Fruit fly (Drosophila melanogaster) S2 (cell line): ENCODE measurements around the gene Or92a.

Experiments used
- CG8478 ChIP-seq: fragments of >200 bp; optimal IDR thresholded peaks from 2 replicates; lab custom pipeline; 2018
- CTCF ChIP-seq, 2 experiments: fragments of >200 bp; optimal IDR thresholded peaks; 2 replicates each; lab custom pipeline; 2018

The Or92a gene

DNA sequence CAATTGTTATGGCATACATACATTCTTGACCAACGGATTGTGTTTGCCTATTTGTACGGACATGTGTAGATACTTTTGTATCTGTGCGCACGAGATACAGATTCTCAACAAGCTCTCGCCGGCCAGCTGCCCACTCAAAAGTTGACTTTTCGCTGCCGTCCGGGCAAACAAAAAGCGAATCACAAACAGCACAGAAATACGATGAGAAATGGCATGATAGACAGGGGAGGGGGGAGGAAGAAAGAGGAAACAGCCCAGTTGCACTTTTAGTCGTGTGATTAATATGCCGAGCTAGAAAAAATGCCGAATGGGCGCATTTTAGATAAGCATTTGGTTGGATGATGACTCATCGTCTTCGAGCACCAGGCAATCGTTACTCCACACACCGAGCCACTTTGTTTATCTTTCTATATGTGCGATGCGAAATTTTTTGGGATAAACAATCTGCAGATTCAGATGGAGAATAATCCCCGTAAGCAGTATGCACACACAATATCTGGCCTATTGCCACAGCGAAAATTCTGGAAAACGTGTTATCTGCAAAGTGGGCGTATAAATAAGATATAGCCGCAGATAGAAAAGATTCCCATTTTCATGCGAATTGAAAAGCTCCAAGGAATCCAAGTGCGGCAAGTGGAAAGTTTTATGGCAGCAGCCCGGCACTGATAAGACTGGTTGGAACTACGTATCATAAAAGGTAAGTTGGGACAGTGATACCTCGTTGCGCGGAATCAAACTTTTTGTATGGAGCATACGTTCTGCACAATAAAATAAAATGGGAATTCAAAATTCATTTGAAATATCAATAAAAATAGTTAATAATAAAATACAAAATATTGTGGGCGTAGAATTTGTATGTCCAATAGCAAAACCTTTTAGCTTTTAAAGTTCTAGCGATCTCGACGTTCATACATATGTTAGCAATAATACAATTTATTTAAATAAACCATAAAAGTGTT is 42.4 kb downstream of the Or92a start:
- TF ChIP-seq CTCF (optimal IDR thresholded peaks at IDR 0.05; lab: Kevin White, UChicago) (no peak), CG8478 (no peak)

DNA sequence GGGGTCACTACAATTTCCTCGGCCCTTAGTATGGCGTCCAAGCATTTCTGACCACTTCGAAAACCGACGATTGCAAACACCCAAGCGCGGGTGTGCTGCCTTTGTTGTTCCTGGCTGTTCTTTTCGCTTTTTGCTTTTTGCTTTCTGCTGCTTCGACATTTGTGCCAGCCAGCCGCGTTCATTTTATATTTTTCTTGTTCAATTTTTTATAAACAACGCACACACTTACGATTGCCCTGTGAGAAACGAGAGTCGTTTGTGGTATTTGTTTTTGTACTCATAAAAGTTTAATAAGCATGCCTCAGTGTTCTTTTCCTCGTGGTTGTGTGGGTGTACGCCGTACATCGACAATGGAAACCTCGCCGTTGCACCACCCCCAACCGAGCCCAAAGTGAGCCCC is 43.2 kb downstream of the Or92a start:
- no peak for TF ChIP-seq CTCF (optimal IDR thresholded peaks at IDR 0.05; lab: Kevin White, UChicago)
- TF ChIP-seq CG8478, result no peak

DNA sequence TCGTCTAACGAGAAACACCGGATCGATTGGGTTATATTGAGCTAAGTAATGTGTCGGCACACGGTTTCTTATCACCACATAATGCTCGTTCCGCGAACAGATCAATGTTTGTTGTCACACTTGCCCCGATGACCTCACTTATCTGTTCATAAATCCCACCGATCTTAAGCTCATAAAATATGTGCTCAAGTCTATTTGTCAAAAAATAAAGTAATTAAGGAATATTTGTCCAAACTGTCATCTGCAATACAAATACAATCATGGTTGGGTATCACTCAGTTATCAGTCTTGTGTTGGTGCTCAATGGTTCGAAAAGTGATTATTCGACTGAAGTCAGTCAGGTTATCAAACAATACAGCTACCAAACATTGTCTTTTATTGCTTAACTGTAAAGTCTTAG is 43.7 kb downstream of the Or92a start:
- no peak for TF ChIP-seq CG8478
- TF ChIP-seq CTCF (optimal IDR thresholded peaks at IDR 0.05; lab: Kevin White, UChicago), result no peak

DNA sequence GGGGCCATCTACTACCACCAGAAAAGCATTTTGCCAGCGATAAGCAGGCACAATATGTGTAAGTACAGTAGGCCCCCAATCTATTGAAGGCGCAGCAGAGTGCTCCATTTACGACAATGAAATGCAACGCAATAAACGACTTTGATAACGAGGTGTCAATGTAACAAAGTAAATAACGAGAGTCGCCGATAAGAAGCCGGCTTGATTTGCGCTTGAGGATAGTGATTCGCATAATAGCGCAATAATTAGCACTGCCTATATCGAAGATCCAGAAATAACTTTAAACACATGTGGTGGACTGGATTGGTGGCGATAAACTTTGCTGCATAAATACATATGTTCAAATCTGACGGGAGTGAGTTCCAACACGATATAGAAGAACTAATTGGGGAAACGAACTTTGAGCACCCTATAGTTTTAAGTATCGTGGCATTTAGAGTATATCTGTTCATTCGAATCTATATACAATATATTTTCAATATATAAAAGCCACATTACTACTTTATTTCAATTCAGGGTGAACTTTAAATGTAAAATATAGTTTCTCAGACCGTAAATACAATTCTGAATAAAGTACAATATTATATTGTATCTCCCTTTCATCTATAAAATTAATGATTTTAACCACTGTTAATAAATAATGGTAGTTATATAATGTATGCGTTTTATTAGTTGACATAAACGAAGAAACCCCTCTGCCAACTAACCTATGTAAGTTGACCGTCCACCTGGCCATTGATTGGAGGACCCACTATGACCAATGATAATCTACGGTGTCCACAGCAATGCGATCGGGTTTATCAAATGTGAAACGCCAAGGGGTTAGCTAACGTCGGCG is 44.6 kb downstream of the Or92a start:
- no peak for TF ChIP-seq CG8478
- TF ChIP-seq CTCF (optimal IDR thresholded peaks at IDR 0.05; lab: Kevin White, UChicago), result no peak

DNA sequence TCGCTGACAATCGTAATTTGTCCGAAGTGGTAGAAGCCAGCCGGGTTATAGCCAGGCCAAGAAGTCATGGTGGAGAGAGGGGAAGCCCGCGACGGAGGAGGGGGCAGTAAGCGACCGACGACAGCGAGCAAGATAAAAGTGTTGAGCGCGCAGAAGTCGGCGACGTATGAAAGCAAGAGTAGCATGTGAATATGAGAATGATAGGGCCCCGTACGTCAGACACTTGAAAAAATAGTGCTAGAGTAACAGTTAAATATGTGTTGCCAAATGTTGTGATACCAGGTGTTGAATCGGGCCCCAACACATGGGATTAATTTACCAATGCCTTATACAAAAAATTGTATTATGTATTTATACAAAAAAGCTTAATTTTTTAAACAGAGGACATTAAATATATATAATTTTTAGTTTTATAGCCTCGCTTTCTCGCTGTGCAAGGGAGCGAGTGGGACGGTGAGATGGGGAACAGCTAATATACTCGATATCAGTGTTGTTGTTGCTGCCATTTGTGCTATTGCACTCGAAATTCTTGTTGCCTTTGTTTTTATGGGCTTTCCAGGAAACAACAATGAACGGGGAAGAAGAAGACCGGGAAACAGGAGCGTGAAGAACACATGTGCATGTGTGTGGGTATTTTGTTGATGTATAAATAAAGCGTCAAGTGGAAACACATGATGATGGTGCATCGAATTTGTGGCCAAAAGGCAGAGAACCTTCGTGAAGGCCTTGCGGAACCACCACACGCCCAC is 45.4 kb downstream of the Or92a start:
- TF ChIP-seq CTCF (optimal IDR thresholded peaks at IDR 0.05; lab: Kevin White, UChicago) (no peak), CG8478 (no peak)

DNA sequence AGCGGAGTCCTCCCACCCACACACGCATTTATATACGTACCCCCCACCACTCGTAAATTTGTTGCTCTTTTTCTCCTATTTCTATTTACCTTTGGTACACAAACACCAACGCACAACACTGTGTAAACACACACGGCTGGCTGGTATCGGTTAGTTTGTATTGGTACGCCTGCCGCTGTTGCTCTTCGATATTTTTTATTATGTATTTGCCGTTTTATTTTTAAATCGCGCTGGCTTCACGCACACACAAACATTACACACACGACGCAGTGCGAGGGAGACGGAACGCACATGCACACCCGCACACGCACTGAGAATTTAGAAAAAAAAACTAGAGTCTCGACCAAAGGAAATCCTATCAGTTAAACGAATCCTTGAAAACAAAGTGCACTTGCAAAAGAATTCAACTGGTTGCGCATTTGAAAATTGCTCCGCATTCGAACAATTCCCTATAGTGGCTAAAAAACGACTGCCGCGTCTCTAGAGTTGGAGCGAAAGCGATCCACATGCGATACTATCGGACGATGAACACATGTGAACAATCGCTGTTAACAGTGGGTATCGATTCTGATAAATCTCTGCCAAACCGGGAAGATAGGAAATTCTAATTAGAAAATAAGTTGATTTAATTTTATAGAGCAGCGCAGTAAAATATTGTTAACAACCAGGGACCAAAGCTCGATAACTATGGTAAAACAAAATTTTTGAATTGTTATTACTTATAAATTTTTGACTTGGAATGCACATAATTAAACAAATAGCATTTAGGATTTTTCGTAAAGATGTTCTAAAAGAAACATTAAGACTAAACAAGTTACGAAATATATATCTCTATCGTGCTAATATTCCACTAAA is 46.3 kb downstream of the Or92a start:
- TF ChIP-seq CG8478 (no peak), CTCF (optimal IDR thresholded peaks at IDR 0.05; lab: Kevin White, UChicago) (peak in 1 of 2 experiments; percentile 19)

DNA sequence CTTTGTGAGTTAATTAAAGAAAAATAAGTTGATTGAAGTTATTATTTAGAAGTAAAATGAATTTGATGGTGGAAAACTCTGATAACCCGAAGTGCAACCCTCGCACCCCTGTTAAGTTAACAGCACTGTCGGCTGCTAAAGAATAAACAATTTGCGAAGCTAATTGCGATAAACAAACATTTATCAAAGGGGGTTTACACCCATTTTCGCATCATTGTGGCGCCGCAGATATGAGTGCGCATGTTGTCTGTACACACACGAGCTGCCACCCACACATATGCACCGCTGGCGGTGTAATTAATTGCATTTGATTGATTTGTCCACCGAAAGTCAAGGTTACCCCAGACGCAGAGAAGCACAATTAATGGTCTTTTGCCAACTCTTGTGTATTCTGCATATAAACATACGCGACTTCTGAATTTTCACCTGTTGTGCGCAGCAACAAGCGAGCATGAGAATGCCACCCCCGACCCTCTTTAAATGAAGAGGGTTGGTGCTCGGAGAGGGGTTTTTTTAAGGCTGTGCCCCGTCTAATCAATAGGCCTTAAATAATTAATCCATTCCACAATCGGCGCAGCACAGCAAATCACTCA is 47.0 kb downstream of the Or92a start:
- TF ChIP-seq CTCF (optimal IDR thresholded peaks at IDR 0.05; lab: Kevin White, UChicago), result no peak
- no peak for TF ChIP-seq CG8478

DNA sequence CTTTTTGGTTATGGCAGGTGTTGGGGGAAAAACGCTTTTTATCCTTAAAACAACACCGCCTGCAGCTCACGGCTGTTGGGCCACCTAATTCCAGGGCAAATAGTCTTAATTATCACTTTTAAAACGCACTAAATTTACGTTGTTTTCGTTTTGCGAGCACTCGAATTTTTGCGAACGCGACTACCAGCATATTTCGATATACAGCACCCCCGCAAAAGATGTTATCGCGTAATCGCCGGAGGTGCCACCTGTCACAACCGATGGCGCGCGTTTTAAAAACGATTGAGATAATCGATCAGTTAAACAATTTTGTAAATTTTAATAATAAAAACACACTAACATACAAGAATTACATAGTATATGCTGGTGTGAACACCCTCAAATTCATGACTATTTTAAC is 47.5 kb downstream of the Or92a start, which contains the start of gene Stat92E:
Stat92E (minus strand) TSS at position 219 of the 400 bp plus-strand sequence.
- TF ChIP-seq CTCF (optimal IDR thresholded peaks at IDR 0.05; lab: Kevin White, UChicago) (no peak), CG8478 (no peak)

DNA sequence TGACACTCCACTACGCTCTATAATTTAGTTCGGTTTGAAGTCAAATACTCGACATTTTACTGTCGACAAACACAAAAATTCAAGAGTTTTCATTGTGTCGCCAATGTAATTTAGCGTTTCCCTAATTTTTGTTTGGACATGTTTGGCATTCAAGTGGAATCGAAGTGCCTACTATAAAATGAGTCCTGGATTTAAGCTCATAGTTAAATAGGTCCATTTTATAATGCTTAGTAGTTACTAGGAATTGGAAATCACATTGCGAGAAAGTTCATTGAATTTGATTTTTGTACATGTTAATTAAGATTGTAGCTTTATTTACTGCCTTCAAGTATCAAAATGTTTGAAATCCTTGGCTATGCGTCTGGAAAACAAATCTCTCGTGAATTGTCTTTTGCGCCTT is 49.7 kb downstream of the Or92a start, which contains the start of gene att-ORFB:
att-ORFB (minus strand) TSS at position 101 of the 400 bp plus-strand sequence.
- TF ChIP-seq CG8478, result no peak
- no peak for TF ChIP-seq CTCF (optimal IDR thresholded peaks at IDR 0.05; lab: Kevin White, UChicago)

DNA sequence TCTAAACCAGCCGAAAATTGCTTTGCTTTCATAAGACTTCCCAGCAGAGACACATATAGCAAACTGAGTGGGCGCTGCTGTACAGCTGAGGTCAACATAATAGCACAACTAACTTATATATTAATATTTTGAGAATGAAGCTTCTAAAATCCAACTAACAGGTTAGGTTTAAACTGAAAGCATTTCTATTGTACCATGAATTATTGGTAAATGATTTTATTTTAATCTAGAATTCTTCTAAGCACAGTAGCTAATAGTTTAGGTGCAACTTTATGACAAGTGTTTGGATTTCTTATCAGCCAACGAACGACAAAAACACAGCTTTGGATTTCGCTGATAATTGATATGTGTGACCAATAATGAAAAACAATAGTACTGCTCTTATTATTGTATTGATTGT is 50.4 kb downstream of the Or92a start:
- TF ChIP-seq CTCF (optimal IDR thresholded peaks at IDR 0.05; lab: Kevin White, UChicago), result no peak
- TF ChIP-seq CG8478, result no peak
